Worm (Caenorhabditis elegans) whole organism, young adult: ENCODE results near the gene parn-2.

Experiments used
- B0035.1 ChIP-seq: sonication (generic microtip); optimal IDR thresholded peaks from 2 replicates; lab custom pipeline; 2016; ENCODE audit warnings: missing genetic modification characterization, mild to moderate bottlenecking, missing compliant biosample characterization, missing genotype, missing genetic modification reagents
- B0336.3 ChIP-seq: fragments of 200-800 bp; sonication (Bioruptor generic); IDR thresholded peaks from 2 replicates; pipeline ENCODE4 v1.3.6; 2022; ENCODE audit warnings: missing genetic modification characterization, missing compliant biosample characterization
- C17E4.6 ChIP-seq: fragments of 200-800 bp; sonication (Bioruptor generic); IDR thresholded peaks from 2 replicates; pipeline ENCODE4 v1.3.6; 2022; ENCODE audit warnings: missing genetic modification reagents, missing genetic modification characterization, missing compliant biosample characterization
- Y67H2A.10 ChIP-seq: fragments of 200-800 bp; sonication (Bioruptor generic); conservative IDR thresholded peaks from 2 replicates; pipeline ENCODE4 v1.3.6; 2022; ENCODE audit warnings: missing genetic modification reagents, missing genetic modification characterization, missing compliant biosample characterization
- aptf-2 ChIP-seq: fragments of 200-800 bp; sonication (Bioruptor generic); conservative IDR thresholded peaks from 2 replicates; pipeline ENCODE4 v1.3.6; 2022; ENCODE audit warnings: missing genetic modification reagents, missing genetic modification characterization, missing compliant biosample characterization
- atf-7 ChIP-seq: sonication (generic microtip); optimal IDR thresholded peaks from 2 replicates; lab custom pipeline; 2017; ENCODE audit warnings: mild to moderate bottlenecking, missing genetic modification characterization, missing compliant biosample characterization
- dpl-1 ChIP-seq: fragments of 150-350 bp; optimal IDR thresholded peaks from 2 replicates; lab custom pipeline; 2014; ENCODE audit warnings: missing biosample characterization, missing genetic modification reagents, missing genetic modification characterization
- egl-18 ChIP-seq: fragments of 200-800 bp; sonication (Bioruptor generic); IDR thresholded peaks from 2 replicates; pipeline ENCODE4 v1.3.6; 2022; ENCODE audit warnings: missing genetic modification reagents, missing genetic modification characterization, missing compliant biosample characterization
- ekl-4 ChIP-seq: fragments of 200-800 bp; sonication (Bioruptor generic); IDR thresholded peaks from 2 replicates; pipeline ENCODE4 v1.3.6; 2022; ENCODE audit warnings: missing genetic modification reagents, missing genetic modification characterization, missing compliant biosample characterization
- him-1 ChIP-seq: sonication (generic microtip); optimal IDR thresholded peaks from 2 replicates; lab custom pipeline; 2016; ENCODE audit warnings: missing genotype, missing genetic modification reagents, missing genetic modification characterization, missing compliant biosample characterization
- lir-1 ChIP-seq: fragments of 200-800 bp; sonication (Bioruptor generic); conservative IDR thresholded peaks from 2 replicates; pipeline ENCODE4 v1.3.6; 2022; ENCODE audit warnings: missing genetic modification reagents, missing genetic modification characterization, missing compliant biosample characterization
- pha-4 ChIP-seq: fragments of 150-350 bp; sonication (generic microtip); optimal IDR thresholded peaks from 2 replicates; lab custom pipeline; 2014; ENCODE audit warnings: missing biosample characterization, missing genetic modification reagents, missing genetic modification characterization
- rec-8 ChIP-seq, 2 experiments: sonication (generic microtip); optimal IDR thresholded peaks; 2 replicates each; lab custom pipeline; 2016; ENCODE audit warnings: mild to moderate bottlenecking in 2 of 2, missing genetic modification characterization in 2 of 2, missing genetic modification reagents in 2 of 2, missing genotype in 2 of 2, missing biosample characterization in 1 of 2, missing compliant biosample characterization in 1 of 2, moderate library complexity in 1 of 2
- sptf-2 ChIP-seq: fragments of 200-800 bp; sonication (Bioruptor generic); optimal IDR thresholded peaks from 2 replicates; lab custom pipeline; 2018; ENCODE audit warnings: mild to moderate bottlenecking, missing genetic modification characterization, missing compliant biosample characterization

ce11 chrII:12222524-12222923 lies 33.9 kb downstream of the parn-2 start:
- TF ChIP-seq B0336.3 (GFP tag; lab: Robert Waterston, UW) (peak; percentile 31; the same call in 1 of the 2 replicates), pha-4 (tag; lab: Kevin White, UChicago) (no peak), Y67H2A.10 (GFP tag; lab: Robert Waterston, UW) (no peak), lir-1 (no peak), sptf-2 (GFP tag; lab: Kevin White, UChicago) (no peak), B0035.1 (no peak), egl-18 (no peak), rec-8 (tag; optimal IDR thresholded peaks at IDR 0.05; lab: Kevin White, UChicago) (no peak), dpl-1 (GFP tag; lab: Kevin White, UChicago) (no peak), aptf-2 (GFP tag; lab: Robert Waterston, UW) (no peak), C17E4.6 (no peak), him-1 (no peak), atf-7 (tag; lab: Kevin White, UChicago) (no peak), ekl-4 (GFP tag; lab: Robert Waterston, UW) (peak; percentile 79)
